Fruit fly (Drosophila melanogaster): ENCODE measurements around the gene Pitslre.
A peak's percentile ranks its signal among the peaks of the same experiment; 100 is the strongest.

Gene Pitslre

DNA sequence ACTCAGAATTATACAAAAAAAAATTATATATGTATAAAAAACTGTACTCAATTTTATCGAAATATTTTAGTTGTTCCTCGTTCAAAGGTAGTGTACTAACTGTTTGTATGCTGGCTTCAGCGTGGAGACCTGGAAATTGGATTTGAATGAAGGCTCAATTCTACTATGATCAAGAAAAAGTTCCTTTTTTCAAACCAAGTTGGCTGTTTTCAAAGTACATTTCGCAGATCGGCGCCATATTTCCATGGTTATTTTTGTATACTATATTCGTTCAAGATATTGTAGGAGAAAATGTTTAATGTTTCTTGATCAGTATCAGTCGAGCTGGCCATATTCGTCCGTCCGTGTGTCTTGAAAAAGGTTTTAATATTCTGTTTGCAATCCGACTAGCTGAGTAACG, 46.6 kb downstream of the Pitslre start, which contains the start of gene Mst77F:
TSS of gene Mst77F (minus strand) at position 101 of the 400 bp plus-strand sequence.
- TF ChIP-seq sug (tag; optimal IDR thresholded peaks at IDR 0.05), result no peak

DNA sequence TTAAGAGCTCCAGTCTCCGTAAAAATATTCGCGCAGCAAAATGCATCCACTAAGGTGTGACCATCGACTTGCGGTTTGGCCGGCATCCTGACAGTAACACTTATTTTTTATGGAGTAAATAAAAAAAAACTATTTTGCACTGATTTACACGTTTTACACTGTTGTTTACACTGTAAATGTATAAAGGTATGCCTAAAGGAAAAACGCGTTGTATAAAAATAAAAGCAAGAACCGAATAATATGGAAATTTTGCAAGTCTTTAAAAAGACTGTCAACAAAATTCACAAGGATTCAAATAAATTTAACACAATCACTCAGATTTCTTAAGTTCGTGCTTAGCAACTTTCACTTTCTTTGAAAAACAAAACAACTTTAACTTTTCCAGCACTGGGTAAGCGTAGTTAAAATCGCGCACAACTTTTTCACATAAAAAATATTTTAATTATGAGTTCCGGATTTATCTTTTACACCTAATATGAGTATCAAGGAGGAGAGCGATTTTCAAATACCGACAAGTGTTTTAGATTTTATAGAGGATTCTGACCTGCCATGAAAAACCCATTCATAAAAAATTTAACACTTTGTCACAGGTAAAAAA, 52.0 kb downstream of the Pitslre start:
- TF ChIP-seq CG10209 (GFP tag; optimal IDR thresholded peaks at IDR 0.05) (no peak), CG8089 (GFP tag; optimal IDR thresholded peaks at IDR 0.05) (no peak), CG4730 (GFP tag; IDR thresholded peaks at IDR 0.05) (no peak), Dfd (GFP tag; optimal IDR thresholded peaks at IDR 0.05) (peak; percentile 86 to 96), Hmx (GFP tag; optimal IDR thresholded peaks at IDR 0.05) (peak; percentile 51), sima (GFP tag; optimal IDR thresholded peaks at IDR 0.05) (peak; percentile 38), CG31388 (GFP tag; optimal IDR thresholded peaks at IDR 0.05) (peak; percentile 59), Deaf1 (tag; optimal IDR thresholded peaks at IDR 0.05) (no peak), nerfin-2 (GFP tag; IDR thresholded peaks at IDR 0.05; ENCODE audit: partially characterized antibody) (no peak), CG13624 (GFP tag; optimal IDR thresholded peaks at IDR 0.05) (no peak), cad (GFP tag; optimal IDR thresholded peaks at IDR 0.05) (peak; percentile 36), sens (GFP tag) (peak; percentile 70), Blimp-1 (GFP tag; optimal IDR thresholded peaks at IDR 0.05) (peak; percentile 83), CrebB (tag; optimal IDR thresholded peaks at IDR 0.05) (no peak), Lpt (GFP tag; optimal IDR thresholded peaks at IDR 0.05) (no peak), crp (GFP tag; optimal IDR thresholded peaks at IDR 0.05) (peak in 1 of 2 experiments; percentile 9), CG15011 (GFP tag; optimal IDR thresholded peaks at IDR 0.05) (peak; percentile 43), CG13296 (GFP tag; optimal IDR thresholded peaks at IDR 0.05) (no peak), CG7963 (GFP tag; IDR thresholded peaks at IDR 0.05; ENCODE audit: partially characterized antibody) (no peak), CG10565 (GFP tag; optimal IDR thresholded peaks at IDR 0.05) (peak; percentile 9), CG12104 (GFP tag; optimal IDR thresholded peaks at IDR 0.05) (peak; percentile 17), ase (GFP tag; IDR thresholded peaks at IDR 0.05) (no peak)

Data from whole organism, embryonic.